Worm (Caenorhabditis elegans) whole organism, young adult: ENCODE data around the gene icl-1.

Experiments used
- B0019.2 ChIP-seq: fragments of 200-800 bp; sonication (Bioruptor generic); conservative IDR thresholded peaks from 2 replicates; pipeline ENCODE4 v1.3.6; 2022; ENCODE audit warnings: missing genetic modification reagents, missing genetic modification characterization, missing compliant biosample characterization
- B0035.1 ChIP-seq: sonication (generic microtip); optimal IDR thresholded peaks from 2 replicates; lab custom pipeline; 2016; ENCODE audit warnings: missing genetic modification characterization, mild to moderate bottlenecking, missing compliant biosample characterization, missing genotype, missing genetic modification reagents
- C06A6.2 ChIP-seq: fragments of 200-800 bp; sonication (Bioruptor generic); conservative IDR thresholded peaks from 2 replicates; pipeline ENCODE4 v1.3.6; 2022; ENCODE audit warnings: missing genetic modification characterization, missing compliant biosample characterization
- D2030.7 ChIP-seq: fragments of 200-800 bp; sonication (Bioruptor generic); IDR thresholded peaks from 2 replicates; pipeline ENCODE4 v1.3.6; 2022; ENCODE audit warnings: missing genetic modification reagents, missing genetic modification characterization, missing compliant biosample characterization
- F10E7.11 ChIP-seq: sonication (generic microtip); optimal IDR thresholded peaks from 2 replicates; lab custom pipeline; 2017; ENCODE audit warnings: mild to moderate bottlenecking, missing genetic modification characterization, moderate library complexity, missing compliant biosample characterization
- F57C9.4 ChIP-seq: sonication (generic microtip); optimal IDR thresholded peaks from 2 replicates; lab custom pipeline; 2017; ENCODE audit warnings: mild to moderate bottlenecking, missing genetic modification characterization, missing compliant biosample characterization
- K12H6.12 ChIP-seq: fragments of 200-800 bp; sonication (Bioruptor generic); optimal IDR thresholded peaks from 2 replicates; lab custom pipeline; 2018; ENCODE audit warnings: mild to moderate bottlenecking, missing genetic modification characterization, missing compliant biosample characterization
- Y53G8AR.9 ChIP-seq: fragments of 200-800 bp; sonication (Bioruptor generic); conservative IDR thresholded peaks from 2 replicates; pipeline ENCODE4 v1.3.6; 2022; ENCODE audit warnings: missing genetic modification reagents, missing genetic modification characterization, missing compliant biosample characterization
- ama-1 ChIP-seq, 3 experiments: fragments of 150-350 bp in 1 of 3; sonication (generic microtip) in 2 of 3; optimal IDR thresholded peaks; 2 replicates each; lab custom pipeline; 2014 to 2018; ENCODE audit warnings: missing biosample characterization in 2 of 3, missing genetic modification characterization in 2 of 3, missing genetic modification reagents in 2 of 3
- athp-1 ChIP-seq: sonication (generic microtip); optimal IDR thresholded peaks from 2 replicates; lab custom pipeline; 2017; ENCODE audit warnings: mild to moderate bottlenecking, missing genetic modification characterization, missing compliant biosample characterization
- attf-6 ChIP-seq: fragments of 200-800 bp; sonication (Bioruptor generic); IDR thresholded peaks from 2 replicates; pipeline ENCODE4 v1.3.6; 2022; ENCODE audit warnings: missing genetic modification reagents, missing genetic modification characterization, missing compliant biosample characterization
- bed-1 ChIP-seq: fragments of 200-800 bp; sonication (Bioruptor generic); IDR thresholded peaks from 2 replicates; pipeline ENCODE4 v1.3.6; 2022; ENCODE audit warnings: missing genetic modification reagents, missing genetic modification characterization, missing compliant biosample characterization
- bed-2 ChIP-seq: fragments of 200-800 bp; sonication (Bioruptor generic); IDR thresholded peaks from 2 replicates; pipeline ENCODE4 v1.3.6; 2022; ENCODE audit warnings: missing genetic modification reagents, missing genetic modification characterization, missing compliant biosample characterization
- ceh-100 ChIP-seq: fragments of 200-800 bp; sonication (Bioruptor generic); IDR thresholded peaks from 2 replicates; pipeline ENCODE4 v1.3.6; 2022; ENCODE audit warnings: missing genetic modification reagents, missing genetic modification characterization, missing compliant biosample characterization
- die-1 ChIP-seq: sonication (generic microtip); optimal IDR thresholded peaks from 2 replicates; lab custom pipeline; 2016; ENCODE audit warnings: missing genotype, mild to moderate bottlenecking, missing genetic modification characterization, missing compliant biosample characterization
- egl-18 ChIP-seq: fragments of 200-800 bp; sonication (Bioruptor generic); IDR thresholded peaks from 2 replicates; pipeline ENCODE4 v1.3.6; 2022; ENCODE audit warnings: missing genetic modification reagents, missing genetic modification characterization, missing compliant biosample characterization
- ekl-4 ChIP-seq: fragments of 200-800 bp; sonication (Bioruptor generic); IDR thresholded peaks from 2 replicates; pipeline ENCODE4 v1.3.6; 2022; ENCODE audit warnings: missing genetic modification reagents, missing genetic modification characterization, missing compliant biosample characterization
- hmg-20 ChIP-seq: fragments of 200-800 bp; sonication (Bioruptor generic); IDR thresholded peaks from 2 replicates; pipeline ENCODE4 v1.3.6; 2022; ENCODE audit warnings: missing genetic modification reagents, missing genetic modification characterization, missing compliant biosample characterization
- lin-40 ChIP-seq: sonication (generic microtip); optimal IDR thresholded peaks from 2 replicates; lab custom pipeline; 2016; ENCODE audit warnings: missing genetic modification characterization, mild to moderate bottlenecking, missing compliant biosample characterization, missing genotype, missing genetic modification reagents
- lsy-27 ChIP-seq: sonication (generic microtip); optimal IDR thresholded peaks from 2 replicates; lab custom pipeline; 2017; ENCODE audit warnings: missing genetic modification characterization, mild to moderate bottlenecking, missing compliant biosample characterization, antibody characterized with exemption, missing genotype, borderline replicate concordance; ENCODE audit not compliant: insufficient read depth
- madf-3 ChIP-seq: fragments of 200-800 bp; sonication (Bioruptor generic); IDR thresholded peaks from 2 replicates; pipeline ENCODE4 v1.3.6; 2022; ENCODE audit warnings: missing genetic modification reagents, missing genetic modification characterization, missing compliant biosample characterization
- madf-6 ChIP-seq: fragments of 200-800 bp; sonication (Bioruptor generic); IDR thresholded peaks from 2 replicates; pipeline ENCODE4 v1.3.6; 2022; ENCODE audit warnings: missing genetic modification reagents, missing genetic modification characterization, missing compliant biosample characterization
- mcd-1 ChIP-seq: fragments of 200-800 bp; sonication (Bioruptor generic); IDR thresholded peaks from 2 replicates; pipeline ENCODE4 v1.3.6; 2022; ENCODE audit warnings: missing genetic modification reagents, missing genetic modification characterization, missing compliant biosample characterization
- mel-28 ChIP-seq: sonication (generic microtip); optimal IDR thresholded peaks from 2 replicates; lab custom pipeline; 2016; ENCODE audit warnings: borderline replicate concordance, mild to moderate bottlenecking, missing genetic modification characterization, missing compliant biosample characterization
- nfya-1 ChIP-seq: sonication (generic microtip); optimal IDR thresholded peaks from 2 replicates; lab custom pipeline; 2017; ENCODE audit warnings: antibody characterized with exemption, missing compliant biosample characterization, missing genetic modification characterization, borderline replicate concordance; ENCODE audit not compliant: insufficient read depth
- nhr-179 ChIP-seq: sonication (generic microtip); optimal IDR thresholded peaks from 2 replicates; lab custom pipeline; 2016; ENCODE audit warnings: mild to moderate bottlenecking, missing genetic modification characterization, missing compliant biosample characterization
- pha-4 ChIP-seq: fragments of 150-350 bp; sonication (generic microtip); optimal IDR thresholded peaks from 2 replicates; lab custom pipeline; 2014; ENCODE audit warnings: missing biosample characterization, missing genetic modification reagents, missing genetic modification characterization
- tlf-1 ChIP-seq: fragments of 200-800 bp; sonication (Bioruptor generic); optimal IDR thresholded peaks from 2 replicates; lab custom pipeline; 2018; ENCODE audit warnings: mild to moderate bottlenecking, missing genetic modification characterization, missing compliant biosample characterization
- xnd-1 ChIP-seq: sonication (generic microtip); optimal IDR thresholded peaks from 2 replicates; lab custom pipeline; 2016; ENCODE audit warnings: missing genotype, missing genetic modification reagents, missing genetic modification characterization, missing compliant biosample characterization
- zfh-2 ChIP-seq: fragments of 200-800 bp; sonication (Bioruptor generic); conservative IDR thresholded peaks from 2 replicates; pipeline ENCODE4 v1.3.6; 2022; ENCODE audit warnings: missing genetic modification reagents, missing genetic modification characterization, missing compliant biosample characterization
- ztf-25 ChIP-seq: fragments of 200-800 bp; sonication (Bioruptor generic); IDR thresholded peaks from 2 replicates; pipeline ENCODE4 v1.3.6; 2022; ENCODE audit warnings: missing genetic modification reagents, missing genetic modification characterization, missing compliant biosample characterization

Gene icl-1

ce11 chrV:761882-762281 lies 34.1 kb upstream of the icl-1 start, which contains the start of gene C05E4.12:
Gene C05E4.12 (minus strand): TSS chrV:761982.
- no peak for TF ChIP-seq Y53G8AR.9 (GFP tag; lab: Robert Waterston, UW)

ce11 chrV:761235-761634 lies 33.4 kb upstream of the icl-1 start, which contains the start of gene C05E4.15:
Gene C05E4.15 (minus strand): TSS chrV:761335.
- no peak for TF ChIP-seq D2030.7
- TF ChIP-seq pha-4 (tag; lab: Kevin White, UChicago), result no peak
- TF ChIP-seq K12H6.12 (tag; lab: Kevin White, UChicago), result no peak
- TF ChIP-seq B0035.1, result no peak
- TF ChIP-seq lin-40, result no peak
- TF ChIP-seq B0019.2 (GFP tag; lab: Robert Waterston, UW), result no peak
- no peak for TF ChIP-seq mcd-1
- TF ChIP-seq bed-2, result no peak
- no peak for TF ChIP-seq lsy-27 (tag; lab: Kevin White, UChicago)
- no peak for TF ChIP-seq hmg-20 (GFP tag; lab: Robert Waterston, UW)
- TF ChIP-seq ztf-25 (GFP tag; lab: Robert Waterston, UW), result no peak
- TF ChIP-seq ama-1 (optimal IDR thresholded peaks at IDR 0.05; lab: Kevin White, UChicago), result no peak
- TF ChIP-seq ama-1 (GFP tag; optimal IDR thresholded peaks at IDR 0.05; lab: Kevin White, UChicago), result no peak
- no peak for TF ChIP-seq bed-1 (GFP tag; lab: Robert Waterston, UW)
- TF ChIP-seq tlf-1 (GFP tag; lab: Kevin White, UChicago), result no peak

- no peak for TF ChIP-seq zfh-2 (GFP tag; lab: Robert Waterston, UW)
These were observed 28.4 kb upstream of the icl-1 start, which contains the start of gene str-20 for ce11 chrV:756169-756568. Gene str-20 (plus strand): TSS chrV:756469.

ce11 chrV:752679-753333 lies 25.0 kb upstream of the icl-1 start, which contains the start of the genes str-262 and srp-1:
Gene str-262 (minus strand): TSS chrV:752779.
Gene srp-1 (plus strand): TSS chrV:753283.
- TF ChIP-seq xnd-1 (tag; lab: Kevin White, UChicago), result no peak
- TF ChIP-seq lin-40, result no peak
- no peak for TF ChIP-seq F10E7.11 (tag; lab: Kevin White, UChicago)
- TF ChIP-seq mcd-1, result no peak
- no peak for TF ChIP-seq ceh-100 (GFP tag; lab: Robert Waterston, UW)
- TF ChIP-seq athp-1 (tag; lab: Kevin White, UChicago), result no peak
- no peak for TF ChIP-seq ekl-4 (GFP tag; lab: Robert Waterston, UW)
- TF ChIP-seq K12H6.12 (tag; lab: Kevin White, UChicago), result no peak
- no peak for TF ChIP-seq nhr-179 (tag; lab: Kevin White, UChicago)
- no peak for TF ChIP-seq egl-18 (GFP tag; lab: Robert Waterston, UW)
- no peak for TF ChIP-seq nfya-1 (tag; lab: Kevin White, UChicago)
- no peak for TF ChIP-seq pha-4 (tag; lab: Kevin White, UChicago)
- TF ChIP-seq attf-6 (GFP tag; lab: Robert Waterston, UW), result no peak
- no peak for TF ChIP-seq F57C9.4 (tag; lab: Kevin White, UChicago)
- no peak for TF ChIP-seq C06A6.2
- TF ChIP-seq madf-3, result no peak
- no peak for TF ChIP-seq mel-28 (tag; lab: Kevin White, UChicago)
- no peak for TF ChIP-seq madf-6 (GFP tag; lab: Robert Waterston, UW)
- TF ChIP-seq die-1 (tag; lab: Kevin White, UChicago), result no peak
